Worm (Caenorhabditis elegans) whole organism, L2 larva: ENCODE data around the gene arp-6.

Experiments used
- C34F6.9 ChIP-seq: fragments of 150-350 bp; optimal IDR thresholded peaks from 2 replicates; lab custom pipeline; 2014; ENCODE audit warnings: missing biosample characterization, missing genetic modification characterization
- F13H6.1 ChIP-seq: sonication (generic microtip); optimal IDR thresholded peaks from 2 replicates; lab custom pipeline; 2016; ENCODE audit warnings: missing genetic modification characterization, missing compliant biosample characterization
- Y55F3AM.14 ChIP-seq: fragments of 200-800 bp; sonication (Bioruptor generic); optimal IDR thresholded peaks from 2 replicates; lab custom pipeline; 2018; ENCODE audit warnings: mild to moderate bottlenecking, missing genetic modification characterization, missing compliant biosample characterization
- ZK546.5 ChIP-seq: sonication (generic microtip); optimal IDR thresholded peaks from 2 replicates; lab custom pipeline; 2017; ENCODE audit warnings: missing biosample characterization, missing genetic modification characterization
- ama-1 ChIP-seq: fragments of 150-350 bp; optimal IDR thresholded peaks from 2 replicates; lab custom pipeline; 2018; ENCODE audit warnings: inconsistent platforms
- blmp-1 ChIP-seq: sonication (generic microtip); optimal IDR thresholded peaks from 2 replicates; lab custom pipeline; 2017; ENCODE audit warnings: missing genetic modification characterization, mild to moderate bottlenecking, missing compliant biosample characterization, antibody characterized with exemption, moderate library complexity; ENCODE audit not compliant: insufficient read depth
- ceh-16 ChIP-seq: fragments of 150-350 bp; optimal IDR thresholded peaks from 2 replicates; lab custom pipeline; 2014; ENCODE audit warnings: missing biosample characterization, missing genetic modification characterization
- ceh-82 ChIP-seq: fragments of 150-350 bp; optimal IDR thresholded peaks from 2 replicates; lab custom pipeline; 2014; ENCODE audit warnings: missing biosample characterization, missing genetic modification characterization
- crh-2 ChIP-seq: sonication (generic microtip); optimal IDR thresholded peaks from 2 replicates; lab custom pipeline; 2017; ENCODE audit warnings: missing biosample characterization, missing genetic modification characterization
- dmd-4 ChIP-seq: sonication (generic microtip); optimal IDR thresholded peaks from 2 replicates; lab custom pipeline; 2017; ENCODE audit warnings: missing biosample characterization, missing genetic modification characterization
- egl-27 ChIP-seq: sonication (generic microtip); optimal IDR thresholded peaks from 3 replicates; lab custom pipeline; 2017; ENCODE audit warnings: missing biosample characterization, missing genetic modification reagents, missing genetic modification characterization
- gmeb-1 ChIP-seq: fragments of 150-350 bp; optimal IDR thresholded peaks from 2 replicates; lab custom pipeline; 2014; ENCODE audit warnings: missing biosample characterization, missing genetic modification characterization
- lin-11 ChIP-seq: fragments of 150-350 bp; sonication (generic microtip); optimal IDR thresholded peaks from 2 replicates; lab custom pipeline; 2014; ENCODE audit warnings: missing biosample characterization, missing genetic modification characterization, inconsistent platforms, mixed read lengths
- lin-13 ChIP-seq: fragments of 150-350 bp; optimal IDR thresholded peaks from 2 replicates; lab custom pipeline; 2014; ENCODE audit warnings: missing biosample characterization, missing genetic modification reagents, missing genetic modification characterization
- lin-39 ChIP-seq: fragments of 150-350 bp; optimal IDR thresholded peaks from 2 replicates; lab custom pipeline; 2014; ENCODE audit warnings: missing biosample characterization, missing genetic modification reagents, missing genetic modification characterization
- mab-5 ChIP-seq: fragments of 150-350 bp; optimal IDR thresholded peaks from 2 replicates; lab custom pipeline; 2014; ENCODE audit warnings: missing biosample characterization, missing genetic modification characterization
- mbf-1 ChIP-seq: sonication (generic microtip); optimal IDR thresholded peaks from 2 replicates; lab custom pipeline; 2017; ENCODE audit warnings: missing biosample characterization, missing genetic modification characterization
- mdl-1 ChIP-seq, 2 experiments: fragments of 150-350 bp in 1 of 2; sonication (generic microtip) in 1 of 2; optimal IDR thresholded peaks; 2 replicates each; lab custom pipeline; 2017; ENCODE audit warnings: missing biosample characterization in 2 of 2, missing genetic modification characterization in 2 of 2
- nhr-10 ChIP-seq: sonication (generic microtip); optimal IDR thresholded peaks from 2 replicates; lab custom pipeline; 2017; ENCODE audit warnings: missing biosample characterization, missing genetic modification characterization
- nhr-11 ChIP-seq: fragments of 150-350 bp; optimal IDR thresholded peaks from 2 replicates; lab custom pipeline; 2014; ENCODE audit warnings: missing biosample characterization, missing genetic modification characterization
- nhr-12 ChIP-seq: fragments of 150-350 bp; optimal IDR thresholded peaks from 2 replicates; lab custom pipeline; 2014; ENCODE audit warnings: missing biosample characterization, missing genetic modification characterization
- nhr-21 ChIP-seq: fragments of 150-350 bp; optimal IDR thresholded peaks from 2 replicates; lab custom pipeline; 2014; ENCODE audit warnings: missing biosample characterization, missing genetic modification characterization
- nhr-23 ChIP-seq: fragments of 150-350 bp; optimal IDR thresholded peaks from 2 replicates; lab custom pipeline; 2014; ENCODE audit warnings: missing biosample characterization, missing genetic modification reagents, missing genetic modification characterization
- nhr-237 ChIP-seq: fragments of 150-350 bp; optimal IDR thresholded peaks from 2 replicates; lab custom pipeline; 2014; ENCODE audit warnings: missing biosample characterization, missing genetic modification characterization
- nhr-25 ChIP-seq: fragments of 150-350 bp; sonication (generic microtip); optimal IDR thresholded peaks from 3 replicates; lab custom pipeline; 2014; ENCODE audit warnings: missing biosample characterization, missing genetic modification characterization
- nhr-77 ChIP-seq: fragments of 150-350 bp; optimal IDR thresholded peaks from 2 replicates; lab custom pipeline; 2014; ENCODE audit warnings: missing biosample characterization, missing genetic modification characterization
- peb-1 ChIP-seq: fragments of 150-350 bp; optimal IDR thresholded peaks from 2 replicates; lab custom pipeline; 2014; ENCODE audit warnings: missing biosample characterization, missing genetic modification characterization
- sem-4 ChIP-seq: fragments of 150-350 bp; optimal IDR thresholded peaks from 2 replicates; lab custom pipeline; 2014; ENCODE audit warnings: missing biosample characterization, missing genetic modification reagents, missing genetic modification characterization
- skn-1 ChIP-seq: sonication (generic microtip); optimal IDR thresholded peaks from 2 replicates; lab custom pipeline; 2017; ENCODE audit warnings: missing biosample characterization, missing genetic modification characterization
- sma-9 ChIP-seq, 2 experiments: fragments of 150-350 bp in 1 of 2; sonication (generic microtip) in 1 of 2; optimal IDR thresholded peaks; 2 replicates each; lab custom pipeline; 2014 to 2016; ENCODE audit warnings: missing genetic modification characterization in 2 of 2, mild to moderate bottlenecking in 1 of 2, missing biosample characterization in 1 of 2, missing compliant biosample characterization in 1 of 2, missing genetic modification reagents in 1 of 2, moderate library complexity in 1 of 2
- snpc-4 ChIP-seq: fragments of 150-350 bp; optimal IDR thresholded peaks from 2 replicates; lab custom pipeline; 2014; ENCODE audit warnings: missing biosample characterization, missing genetic modification characterization
- unc-39 ChIP-seq: fragments of 150-350 bp; optimal IDR thresholded peaks from 2 replicates; lab custom pipeline; 2014; ENCODE audit warnings: missing biosample characterization, missing genetic modification characterization
- unc-55 ChIP-seq: fragments of 150-350 bp; sonication (generic microtip); optimal IDR thresholded peaks from 3 replicates; lab custom pipeline; 2014; ENCODE audit warnings: missing biosample characterization, missing genetic modification reagents, missing genetic modification characterization
- zag-1 ChIP-seq: fragments of 150-350 bp; optimal IDR thresholded peaks from 2 replicates; lab custom pipeline; 2014; ENCODE audit warnings: missing biosample characterization, missing genetic modification characterization
- ztf-1 ChIP-seq: fragments of 200-800 bp; sonication (Bioruptor generic); conservative IDR thresholded peaks from 2 replicates; pipeline ENCODE4 v1.3.6; 2022; ENCODE audit warnings: missing genetic modification characterization, missing compliant biosample characterization
- ztf-11 ChIP-seq: sonication (generic microtip); optimal IDR thresholded peaks from 2 replicates; lab custom pipeline; 2017; ENCODE audit warnings: missing biosample characterization, missing genetic modification characterization

Gene arp-6

DNA sequence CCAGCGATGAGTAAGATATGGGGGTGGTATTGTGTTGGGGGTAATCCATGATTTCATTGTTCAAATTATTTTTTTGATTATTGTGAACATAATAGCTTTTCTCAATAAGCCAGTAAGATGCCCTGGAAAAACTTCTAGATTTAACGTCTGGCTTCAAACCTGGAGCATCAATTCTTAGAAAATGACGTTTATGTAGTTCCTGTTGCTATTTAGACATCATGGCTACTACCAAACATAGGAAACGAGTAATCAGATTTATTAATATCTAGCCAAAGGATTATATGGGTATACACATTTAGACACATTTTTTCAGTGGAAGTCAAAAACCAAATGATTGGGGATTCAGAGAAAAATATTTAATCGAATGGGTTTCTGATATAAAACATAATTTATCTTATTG lies 22.4 kb upstream of the arp-6 start:
- TF ChIP-seq sma-9 (GFP tag; optimal IDR thresholded peaks at IDR 0.05; lab: Kevin White, UChicago), result peak; percentile 18
- TF ChIP-seq sma-9 (tag; optimal IDR thresholded peaks at IDR 0.05; lab: Kevin White, UChicago), result no peak
- TF ChIP-seq nhr-10, result no peak
- TF ChIP-seq nhr-237 (tag; lab: Kevin White, UChicago), result no peak
- no peak for TF ChIP-seq ZK546.5 (tag; lab: Kevin White, UChicago)
- TF ChIP-seq mab-5 (tag; lab: Kevin White, UChicago), result no peak
- no peak for TF ChIP-seq lin-39
- TF ChIP-seq skn-1 (tag; lab: Kevin White, UChicago), result no peak
- TF ChIP-seq ceh-82 (tag; lab: Kevin White, UChicago), result no peak
- peak; percentile 24 for TF ChIP-seq nhr-21 (tag; lab: Kevin White, UChicago)
- TF ChIP-seq nhr-77 (tag; lab: Kevin White, UChicago), result no peak
- no peak for TF ChIP-seq dmd-4
- no peak for TF ChIP-seq ztf-11 (tag; lab: Kevin White, UChicago)
- no peak for TF ChIP-seq C34F6.9 (tag; lab: Kevin White, UChicago)
- no peak for TF ChIP-seq mdl-1 (tag; optimal IDR thresholded peaks at IDR 0.05; lab: Kevin White, UChicago)

DNA sequence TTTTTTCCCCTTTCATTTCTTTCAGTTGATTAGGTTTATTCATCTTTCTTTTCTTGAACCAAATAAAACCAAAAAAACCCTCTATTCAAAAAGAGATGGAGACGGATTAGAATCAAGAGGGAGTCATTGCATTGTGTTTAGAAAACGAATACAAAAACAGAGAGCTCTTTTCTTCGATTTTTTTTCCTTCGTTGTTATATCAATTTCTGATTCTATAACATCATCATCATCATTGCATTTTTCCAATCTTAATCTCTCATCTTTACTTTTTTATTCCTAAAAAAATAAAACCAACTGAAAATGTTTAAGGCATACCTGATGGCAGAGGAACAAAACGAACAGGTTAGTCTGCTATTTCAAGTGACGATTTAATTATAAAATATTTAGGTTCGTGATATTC lies 21.6 kb upstream of the arp-6 start, which contains the start of gene T05H10.8:
Gene T05H10.8 (plus strand): TSS at position 301 of the 400 bp plus-strand sequence.
- TF ChIP-seq snpc-4, result no peak
- no peak for TF ChIP-seq mdl-1 (tag; optimal IDR thresholded peaks at IDR 0.05; lab: Kevin White, UChicago)
- TF ChIP-seq ztf-11 (tag; lab: Kevin White, UChicago), result no peak
- TF ChIP-seq crh-2, result no peak
- no peak for TF ChIP-seq F13H6.1 (tag; lab: Kevin White, UChicago)
- no peak for TF ChIP-seq unc-55 (GFP tag; lab: Kevin White, UChicago)
- no peak for TF ChIP-seq mbf-1 (tag; lab: Kevin White, UChicago)

DNA sequence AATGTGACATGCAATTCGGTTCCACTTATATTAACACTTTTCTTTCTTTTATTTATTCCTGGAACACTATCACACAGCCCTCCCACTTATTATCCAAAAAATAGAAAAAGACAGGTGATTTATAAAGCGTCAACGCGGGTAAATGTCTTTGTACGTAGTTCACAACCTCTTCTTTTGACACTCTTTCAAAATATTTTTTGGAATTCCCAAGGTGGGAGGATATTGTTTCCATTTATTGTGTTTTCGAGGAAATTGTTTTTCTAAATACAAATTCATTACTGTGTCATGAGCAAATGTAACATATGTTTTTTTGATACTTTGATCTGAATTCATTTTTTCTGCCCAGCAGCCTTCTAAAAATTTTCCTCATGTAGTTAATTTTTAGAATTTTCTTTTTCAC lies 20.8 kb upstream of the arp-6 start:
- TF ChIP-seq mab-5 (tag; lab: Kevin White, UChicago), result no peak
- TF ChIP-seq ztf-1, result no peak
- TF ChIP-seq ztf-11 (tag; lab: Kevin White, UChicago), result no peak
- TF ChIP-seq, all 48 proteins: peak for 0

DNA sequence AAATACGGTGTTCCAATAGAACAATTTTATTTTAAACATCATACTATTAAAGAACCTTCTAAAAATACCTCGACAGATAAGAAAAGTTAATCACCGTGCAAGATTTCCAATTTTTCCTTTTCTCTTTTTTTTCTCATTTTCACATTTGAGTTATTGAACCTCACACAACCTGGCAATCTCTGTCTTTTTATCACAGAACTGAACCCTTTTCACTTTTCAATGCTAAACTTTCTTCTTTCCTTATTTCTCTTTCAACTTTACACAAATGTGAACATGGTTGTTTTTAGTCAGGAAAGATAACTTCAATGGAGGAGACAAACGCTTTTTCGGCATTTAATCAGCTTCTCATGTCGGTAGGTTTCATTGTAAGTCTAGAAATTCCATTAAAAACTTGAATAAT lies 15.7 kb upstream of the arp-6 start, which contains the start of gene T05H10.4:
Gene T05H10.4 (plus strand): TSS at position 301 of the 400 bp plus-strand sequence.
- TF ChIP-seq egl-27, result no peak

DNA sequence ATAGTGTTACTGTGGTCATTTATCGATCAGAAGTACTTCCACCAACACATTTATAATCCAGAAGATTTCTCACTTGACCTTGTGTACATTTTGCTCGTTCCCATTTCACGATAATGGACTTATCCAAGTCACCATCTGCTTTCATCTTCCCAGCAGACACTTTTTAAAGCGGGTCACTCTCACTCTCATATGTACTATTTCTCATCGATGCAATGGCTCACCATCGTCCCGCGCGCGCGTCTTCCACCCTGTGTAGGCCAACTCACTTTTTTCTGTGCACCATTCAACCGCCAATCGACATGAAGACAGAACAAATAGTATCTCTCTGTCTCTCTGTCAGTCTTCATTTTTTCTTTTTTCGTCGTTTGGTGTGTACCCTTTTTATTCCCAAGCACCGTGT lies 15.0 kb upstream of the arp-6 start:
- TF ChIP-seq sem-4 (no peak), nhr-237 (tag; lab: Kevin White, UChicago) (no peak), skn-1 (tag; lab: Kevin White, UChicago) (no peak), ceh-82 (tag; lab: Kevin White, UChicago) (no peak), zag-1 (tag; lab: Kevin White, UChicago) (no peak), F13H6.1 (tag; lab: Kevin White, UChicago) (no peak), mab-5 (tag; lab: Kevin White, UChicago) (no peak), ztf-11 (tag; lab: Kevin White, UChicago) (no peak), ama-1 (lab: Kevin White, UChicago) (no peak), ZK546.5 (tag; lab: Kevin White, UChicago) (no peak), dmd-4 (no peak), mdl-1 (tag; optimal IDR thresholded peaks at IDR 0.05; lab: Kevin White, UChicago) (no peak), gmeb-1 (tag; lab: Kevin White, UChicago) (no peak), lin-11 (tag; lab: Kevin White, UChicago) (no peak), crh-2 (no peak)

DNA sequence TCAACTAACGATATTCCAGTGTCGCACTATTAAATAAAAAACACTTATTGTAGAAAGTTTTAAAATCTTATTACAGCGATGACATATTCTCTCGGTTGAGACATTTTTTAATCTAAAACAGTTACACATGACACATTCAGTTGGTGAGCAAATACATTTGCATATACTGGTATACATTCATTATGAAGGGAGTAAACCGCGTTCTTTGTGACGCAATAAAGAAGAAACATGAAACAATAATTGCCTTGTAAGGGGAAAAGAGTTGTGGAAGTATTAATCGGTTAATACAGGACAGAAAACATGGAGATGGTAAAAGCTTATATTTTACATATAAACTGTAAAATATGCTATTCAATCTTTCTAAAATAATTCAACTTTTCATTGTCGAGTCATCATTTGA lies 14.2 kb upstream of the arp-6 start:
- no peak for TF ChIP-seq nhr-25

DNA sequence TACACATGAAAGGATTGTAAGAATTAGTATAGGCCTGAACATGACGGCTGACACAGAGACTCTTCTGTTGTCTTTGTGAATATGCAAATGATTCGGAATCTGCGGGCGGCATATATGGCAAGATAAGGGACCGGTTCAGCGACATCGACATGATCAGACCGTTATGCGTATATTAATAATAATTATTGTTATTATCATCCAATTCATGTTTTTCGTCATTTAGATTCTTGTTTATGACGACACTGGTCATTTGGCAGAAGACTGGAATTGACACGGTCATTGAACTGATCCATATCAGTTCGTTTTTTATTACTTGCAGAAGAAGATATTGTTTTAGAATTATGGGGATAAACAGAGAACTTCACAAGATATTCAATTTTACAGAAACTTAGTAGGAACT lies 13.3 kb upstream of the arp-6 start, which contains the start of gene mtre-1:
Gene mtre-1 (minus strand): TSS at position 101 of the 400 bp plus-strand sequence.
- TF ChIP-seq lin-13 (GFP tag; lab: Kevin White, UChicago), result no peak
- no peak for TF ChIP-seq sem-4
- no peak for TF ChIP-seq Y55F3AM.14
- no peak for TF ChIP-seq peb-1 (tag; lab: Kevin White, UChicago)
- no peak for TF ChIP-seq sma-9 (GFP tag; optimal IDR thresholded peaks at IDR 0.05; lab: Kevin White, UChicago)
- no peak for TF ChIP-seq sma-9 (tag; optimal IDR thresholded peaks at IDR 0.05; lab: Kevin White, UChicago)
- TF ChIP-seq nhr-12 (tag; lab: Kevin White, UChicago), result no peak
- no peak for TF ChIP-seq lin-11 (tag; lab: Kevin White, UChicago)
- TF ChIP-seq ceh-82 (tag; lab: Kevin White, UChicago), result no peak
- no peak for TF ChIP-seq F13H6.1 (tag; lab: Kevin White, UChicago)
- TF ChIP-seq nhr-23 (tag; lab: Kevin White, UChicago), result no peak
- no peak for TF ChIP-seq ztf-11 (tag; lab: Kevin White, UChicago)
- no peak for TF ChIP-seq blmp-1
- no peak for TF ChIP-seq mab-5 (tag; lab: Kevin White, UChicago)
- no peak for TF ChIP-seq zag-1 (tag; lab: Kevin White, UChicago)
- TF ChIP-seq ceh-16 (tag; lab: Kevin White, UChicago), result no peak
- no peak for TF ChIP-seq ztf-1
- TF ChIP-seq nhr-11 (tag; lab: Kevin White, UChicago), result no peak
- TF ChIP-seq unc-39 (tag; lab: Kevin White, UChicago), result no peak
- TF ChIP-seq, all 48 proteins: peak for 0
